Fruit fly (Drosophila melanogaster): ENCODE data around the gene mira.

dm6 chr3R:19908863-19909343 is 26.0 kb downstream of the mira start:
- TF ChIP-seq CG8924 (tag; optimal IDR thresholded peaks at IDR 0.05) (peak; percentile 84), CG14050 (GFP tag; IDR thresholded peaks at IDR 0.05) (peak; percentile 84)
